Worm (Caenorhabditis elegans): ENCODE results near the gene lsy-27.

The lsy-27 gene

DNA sequence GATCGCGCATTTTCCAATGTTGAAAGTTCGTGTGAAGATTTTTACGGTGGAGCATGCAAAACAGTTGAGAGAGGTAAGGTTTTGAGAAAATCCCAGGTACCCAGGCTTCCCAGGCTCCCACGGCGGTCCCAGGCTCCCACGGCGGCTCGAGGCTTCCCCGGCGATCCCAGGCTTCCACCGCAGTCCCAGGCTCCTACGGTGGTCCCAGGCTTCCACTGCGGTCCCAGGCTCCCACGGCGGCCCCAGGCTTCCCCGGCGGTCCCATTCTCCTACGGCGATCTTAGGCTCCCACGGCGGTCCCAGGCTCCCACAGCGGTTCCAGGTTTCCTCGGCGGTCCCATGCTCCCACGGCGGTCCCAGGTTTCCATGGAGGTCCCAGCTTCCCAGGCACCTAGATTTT is 26.1 kb downstream of the lsy-27 start:
- TF ChIP-seq nhr-6 (tag; optimal IDR thresholded peaks at IDR 0.05) (no peak), sma-9 (GFP tag; optimal IDR thresholded peaks at IDR 0.05) (no peak), sma-9 (tag; optimal IDR thresholded peaks at IDR 0.05) (no peak), nhr-25 (tag; optimal IDR thresholded peaks at IDR 0.05) (no peak), lin-11 (tag; optimal IDR thresholded peaks at IDR 0.05) (no peak), ceh-82 (tag; optimal IDR thresholded peaks at IDR 0.05) (no peak), blmp-1 (tag; optimal IDR thresholded peaks at IDR 0.05; ENCODE audit: insufficient read depth) (no peak), sem-4 (tag; optimal IDR thresholded peaks at IDR 0.05) (no peak), elt-1 (tag; optimal IDR thresholded peaks at IDR 0.05) (no peak), lin-39 (tag; optimal IDR thresholded peaks at IDR 0.05) (no peak), aly-2 (tag; optimal IDR thresholded peaks at IDR 0.05) (no peak), ama-1 (optimal IDR thresholded peaks at IDR 0.05) (no peak), C34F6.9 (tag; optimal IDR thresholded peaks at IDR 0.05) (no peak), nhr-10 (tag; optimal IDR thresholded peaks at IDR 0.05) (no peak)

DNA sequence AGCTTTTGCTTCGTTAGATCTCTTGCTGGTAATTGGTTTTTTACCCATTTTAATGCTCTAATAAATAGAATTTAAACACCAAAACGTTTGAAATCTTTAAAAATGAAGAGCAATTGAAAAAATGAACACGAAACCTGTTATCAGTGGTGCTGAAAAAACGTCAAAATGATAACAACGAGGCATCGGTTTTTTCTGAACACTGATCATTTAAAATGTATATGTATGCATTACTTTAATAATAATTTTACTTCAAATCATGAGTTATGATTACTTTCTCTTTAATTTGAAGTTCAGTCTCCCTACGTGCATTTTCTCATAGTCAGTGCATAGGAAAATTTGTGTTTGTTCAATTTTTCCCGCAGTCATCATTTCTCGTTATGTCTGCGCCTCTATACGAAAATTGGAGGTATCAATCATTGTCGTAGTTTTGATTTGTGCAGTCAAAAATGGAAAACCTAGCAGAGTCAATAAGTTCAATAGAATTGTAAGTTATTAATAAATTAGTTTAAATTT is 27.5 kb downstream of the lsy-27 start, which contains the start of gene F31E9.3:
Gene F31E9.3, plus strand, starts transcription at position 194 of the 513 bp plus-strand sequence.
- no peak for TF ChIP-seq F13H6.1 (tag; optimal IDR thresholded peaks at IDR 0.05)
- TF ChIP-seq snpc-4 (tag; optimal IDR thresholded peaks at IDR 0.05), result no peak
- no peak for TF ChIP-seq R02D3.7 (tag; optimal IDR thresholded peaks at IDR 0.05)
- TF ChIP-seq fos-1 (tag; optimal IDR thresholded peaks at IDR 0.05), result peak; percentile 2
- TF ChIP-seq alr-1 (tag; optimal IDR thresholded peaks at IDR 0.05), result no peak
- no peak for TF ChIP-seq nhr-12 (tag; optimal IDR thresholded peaks at IDR 0.05)
- no peak for TF ChIP-seq zag-1 (tag; optimal IDR thresholded peaks at IDR 0.05)

ce11 chrV:17317786-17318185 is 32.2 kb downstream of the lsy-27 start, which contains the start of gene srz-58:
Gene srz-58, plus strand, starts transcription at chrV:17318147.
- TF ChIP-seq elt-1 (tag; optimal IDR thresholded peaks at IDR 0.05) (no peak), lsy-2 (tag; optimal IDR thresholded peaks at IDR 0.05) (no peak), elt-3 (tag; optimal IDR thresholded peaks at IDR 0.05) (no peak), ceh-82 (tag; optimal IDR thresholded peaks at IDR 0.05) (no peak), lin-11 (tag; optimal IDR thresholded peaks at IDR 0.05) (no peak)

DNA sequence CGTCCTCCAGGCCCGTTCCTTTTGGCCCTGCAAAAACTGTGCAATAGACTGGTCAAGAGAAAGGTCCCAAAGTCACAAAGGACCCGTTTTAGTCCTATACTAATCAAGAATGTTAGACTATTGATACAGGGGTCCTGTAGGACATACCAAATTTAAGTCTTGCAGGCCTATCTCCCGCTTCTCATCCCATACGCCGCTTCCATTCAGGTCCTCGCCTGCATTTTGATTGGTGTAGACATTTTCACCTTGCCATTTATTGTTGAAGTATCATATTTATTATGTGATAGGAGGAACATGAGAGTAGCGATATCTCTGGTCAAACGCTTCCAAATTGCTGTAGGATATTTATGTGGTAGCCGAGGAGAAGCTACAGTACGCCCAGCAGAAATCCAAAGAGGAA is 32.7 kb downstream of the lsy-27 start:
- TF ChIP-seq C34F6.9 (tag; optimal IDR thresholded peaks at IDR 0.05) (no peak), nhr-237 (tag; optimal IDR thresholded peaks at IDR 0.05) (no peak), ztf-1 (GFP tag; conservative IDR thresholded peaks at IDR 0.05) (no peak), ZK546.5 (tag; optimal IDR thresholded peaks at IDR 0.05) (no peak), mdl-1 (tag; optimal IDR thresholded peaks at IDR 0.05) (no peak), mab-5 (tag; optimal IDR thresholded peaks at IDR 0.05) (no peak), mbf-1 (tag; optimal IDR thresholded peaks at IDR 0.05) (no peak), fos-1 (tag; optimal IDR thresholded peaks at IDR 0.05) (no peak), gmeb-1 (tag; optimal IDR thresholded peaks at IDR 0.05) (no peak), F13H6.1 (tag; optimal IDR thresholded peaks at IDR 0.05) (no peak), zag-1 (tag; optimal IDR thresholded peaks at IDR 0.05) (no peak), sma-3 (GFP tag; optimal IDR thresholded peaks at IDR 0.05) (no peak)

ce11 chrV:17315063-17315462 is 34.9 kb downstream of the lsy-27 start, which contains the start of gene F31E9.6:
Gene F31E9.6, minus strand, starts transcription at chrV:17315153.
- no peak for TF ChIP-seq nhr-10 (tag; optimal IDR thresholded peaks at IDR 0.05)
- TF ChIP-seq unc-39 (tag; optimal IDR thresholded peaks at IDR 0.05), result no peak
- no peak for TF ChIP-seq crh-2 (tag; optimal IDR thresholded peaks at IDR 0.05)
- no peak for TF ChIP-seq snpc-4 (tag; optimal IDR thresholded peaks at IDR 0.05)
- TF ChIP-seq sma-3 (GFP tag; optimal IDR thresholded peaks at IDR 0.05), result no peak

DNA sequence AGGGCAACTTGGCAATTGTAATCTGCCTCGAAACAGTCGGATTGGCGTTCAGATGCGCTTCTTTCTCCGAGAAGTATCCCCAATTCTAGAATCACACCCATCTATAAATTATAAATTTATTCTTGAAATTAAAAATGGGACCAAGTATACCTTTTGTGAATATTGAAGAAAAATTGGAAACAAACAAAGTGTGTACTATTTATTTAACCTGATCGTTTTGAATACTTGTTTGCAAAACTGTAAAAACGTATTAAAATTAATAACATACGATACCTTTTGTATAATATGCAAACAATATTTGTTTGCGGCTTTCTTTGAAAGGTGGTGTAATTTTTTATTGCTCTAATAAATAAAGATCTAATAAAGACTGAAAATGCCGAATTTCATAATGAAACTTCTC is 37.6 kb downstream of the lsy-27 start, which contains the start of gene Y61B8B.3:
Gene Y61B8B.3, minus strand, starts transcription at position 101 of the 400 bp plus-strand sequence.
- no peak for TF ChIP-seq mbf-1 (tag; optimal IDR thresholded peaks at IDR 0.05)
- TF ChIP-seq nhr-10 (tag; optimal IDR thresholded peaks at IDR 0.05), result no peak
- no peak for TF ChIP-seq snpc-4 (tag; optimal IDR thresholded peaks at IDR 0.05)
- no peak for TF ChIP-seq unc-62 (GFP tag; optimal IDR thresholded peaks at IDR 0.05)
- no peak for TF ChIP-seq ztf-1 (GFP tag; conservative IDR thresholded peaks at IDR 0.05)
- no peak for TF ChIP-seq lin-11 (tag; optimal IDR thresholded peaks at IDR 0.05)
- no peak for TF ChIP-seq nhr-12 (tag; optimal IDR thresholded peaks at IDR 0.05)
- no peak for TF ChIP-seq elt-1 (tag; optimal IDR thresholded peaks at IDR 0.05)
- TF ChIP-seq lin-13 (GFP tag; optimal IDR thresholded peaks at IDR 0.05), result no peak
- TF ChIP-seq nhr-129 (tag; optimal IDR thresholded peaks at IDR 0.05), result no peak
- TF ChIP-seq nhr-6 (tag; optimal IDR thresholded peaks at IDR 0.05), result no peak
- TF ChIP-seq gmeb-1 (tag; optimal IDR thresholded peaks at IDR 0.05), result no peak
